Fruit fly (Drosophila melanogaster) whole organism, prepupa: ENCODE results near the gene Cyp313a3.
A peak's percentile ranks its signal among the peaks of the same experiment; 100 is the strongest.

Source experiments
- Blimp-1 ChIP-seq: fragments of 200-800 bp; sonication (Bioruptor generic); optimal IDR thresholded peaks from 3 replicates; lab custom pipeline; 2017; ENCODE audit warnings: missing biosample characterization, missing genetic modification characterization, mild to moderate bottlenecking, moderate library complexity, missing genetic modification reagents
- CG10631 ChIP-seq: fragments of 200-800 bp; sonication (Bioruptor generic); optimal IDR thresholded peaks from 2 replicates; lab custom pipeline; 2016; ENCODE audit warnings: missing biosample characterization, missing genetic modification characterization
- CG10669 ChIP-seq: fragments of 200-800 bp; sonication (Bioruptor generic); optimal IDR thresholded peaks from 3 replicates; lab custom pipeline; 2018; ENCODE audit warnings: missing biosample characterization, mild to moderate bottlenecking, missing genetic modification characterization, moderate library complexity
- CG11762 ChIP-seq: fragments of 200-800 bp; sonication (Bioruptor generic); optimal IDR thresholded peaks from 3 replicates; lab custom pipeline; 2016; ENCODE audit warnings: missing biosample characterization, missing genetic modification characterization; ENCODE audit not compliant: insufficient read depth
- CG15336 ChIP-seq: fragments of 200-800 bp; sonication (Bioruptor generic); IDR thresholded peaks from 2 replicates; pipeline ENCODE4 v1.3.6; 2022; ENCODE audit warnings: missing biosample characterization, missing genetic modification characterization
- CG1621 ChIP-seq: fragments of 200-800 bp; sonication (Bioruptor generic); optimal IDR thresholded peaks from 3 replicates; lab custom pipeline; 2018; ENCODE audit warnings: missing biosample characterization, mild to moderate bottlenecking, missing genetic modification characterization
- CG34406 ChIP-seq: fragments of 200-800 bp; sonication (Bioruptor generic); optimal IDR thresholded peaks from 3 replicates; lab custom pipeline; 2016; ENCODE audit warnings: missing biosample characterization, missing genetic modification characterization
- CG3919 ChIP-seq: fragments of 200-800 bp; sonication (Bioruptor generic); optimal IDR thresholded peaks from 3 replicates; lab custom pipeline; 2016; ENCODE audit warnings: missing biosample characterization, missing genetic modification characterization
- CG4318 ChIP-seq: fragments of 200-800 bp; sonication (Bioruptor generic); optimal IDR thresholded peaks from 3 replicates; lab custom pipeline; 2017; ENCODE audit warnings: missing biosample characterization, mild to moderate bottlenecking, missing genetic modification characterization
- CG6163 ChIP-seq: fragments of 200-800 bp; sonication (Bioruptor generic); IDR thresholded peaks from 3 replicates; pipeline ENCODE4 v1.3.6; 2022; ENCODE audit warnings: missing biosample characterization, missing genetic modification characterization
- CG6276 ChIP-seq: fragments of 200-800 bp; sonication (Bioruptor generic); optimal IDR thresholded peaks from 2 replicates; lab custom pipeline; 2017; ENCODE audit warnings: missing biosample characterization, mild to moderate bottlenecking, missing genetic modification characterization
- CG6792 ChIP-seq: fragments of 200-800 bp; sonication (Bioruptor generic); optimal IDR thresholded peaks from 3 replicates; lab custom pipeline; 2016; ENCODE audit warnings: missing biosample characterization, missing genetic modification characterization
- CG8119 ChIP-seq: fragments of 200-800 bp; sonication (Bioruptor generic); IDR thresholded peaks from 3 replicates; pipeline ENCODE4 v1.3.6; 2022; ENCODE audit warnings: missing biosample characterization, missing genetic modification characterization
- CG8319 ChIP-seq: fragments of 200-800 bp; sonication (Bioruptor generic); optimal IDR thresholded peaks from 3 replicates; lab custom pipeline; 2016; ENCODE audit warnings: missing biosample characterization, missing genetic modification characterization
- CG8632 ChIP-seq: fragments of 200-800 bp; sonication (Bioruptor generic); optimal IDR thresholded peaks from 3 replicates; lab custom pipeline; 2016; ENCODE audit warnings: missing biosample characterization, missing genetic modification characterization
- CG9139 ChIP-seq: fragments of 200-800 bp; sonication (Bioruptor generic); optimal IDR thresholded peaks from 3 replicates; lab custom pipeline; 2017; ENCODE audit warnings: missing biosample characterization, mild to moderate bottlenecking, missing genetic modification characterization
- Eip75B ChIP-seq: fragments of 200-800 bp; sonication (Bioruptor generic); optimal IDR thresholded peaks from 3 replicates; lab custom pipeline; 2016; ENCODE audit warnings: missing biosample characterization, missing genetic modification characterization
- Eip93F ChIP-seq: fragments of 200-800 bp; sonication (Bioruptor generic); optimal IDR thresholded peaks from 2 replicates; lab custom pipeline; 2016; ENCODE audit warnings: missing biosample characterization, mild to moderate bottlenecking, missing genetic modification characterization
- Ets21C ChIP-seq: fragments of 200-800 bp; sonication (Bioruptor generic); optimal IDR thresholded peaks from 3 replicates; lab custom pipeline; 2016; ENCODE audit warnings: missing biosample characterization, missing genetic modification characterization
- Lpt ChIP-seq: fragments of 200-800 bp; sonication (Bioruptor generic); optimal IDR thresholded peaks from 3 replicates; lab custom pipeline; 2016; ENCODE audit warnings: missing biosample characterization, missing genetic modification characterization
- Met ChIP-seq: fragments of 200-800 bp; sonication (Bioruptor generic); optimal IDR thresholded peaks from 3 replicates; lab custom pipeline; 2016; ENCODE audit warnings: missing biosample characterization, missing genetic modification characterization
- OdsH ChIP-seq: fragments of 200-800 bp; sonication (Bioruptor generic); optimal IDR thresholded peaks from 3 replicates; lab custom pipeline; 2016; ENCODE audit warnings: missing biosample characterization, missing genetic modification characterization
- Sox14 ChIP-seq: fragments of 200-800 bp; sonication (Bioruptor generic); optimal IDR thresholded peaks from 3 replicates; lab custom pipeline; 2016; ENCODE audit warnings: missing biosample characterization, missing genetic modification characterization
- achi ChIP-seq: fragments of 200-800 bp; sonication (Bioruptor generic); optimal IDR thresholded peaks from 3 replicates; lab custom pipeline; 2016; ENCODE audit warnings: missing biosample characterization, missing genetic modification characterization
- acj6 ChIP-seq: fragments of 200-800 bp; sonication (Bioruptor generic); optimal IDR thresholded peaks from 3 replicates; lab custom pipeline; 2016; ENCODE audit warnings: missing biosample characterization, missing genetic modification characterization
- cyc ChIP-seq: fragments of 200-800 bp; sonication (Bioruptor generic); optimal IDR thresholded peaks from 3 replicates; lab custom pipeline; 2016; ENCODE audit warnings: missing biosample characterization, missing genetic modification characterization
- eg ChIP-seq: fragments of 200-800 bp; sonication (Bioruptor generic); IDR thresholded peaks from 3 replicates; pipeline ENCODE4 v1.3.6; 2022; ENCODE audit warnings: missing biosample characterization, missing genetic modification characterization
- fd59A ChIP-seq: fragments of 200-800 bp; sonication (Bioruptor generic); optimal IDR thresholded peaks from 2 replicates; lab custom pipeline; 2017; ENCODE audit warnings: missing biosample characterization, mild to moderate bottlenecking, missing genetic modification characterization, missing genetic modification reagents
- fd85E ChIP-seq: fragments of 200-800 bp; sonication (Bioruptor generic); optimal IDR thresholded peaks from 3 replicates; lab custom pipeline; 2016; ENCODE audit warnings: missing biosample characterization, missing genetic modification characterization
- fkh ChIP-seq: fragments of 200-800 bp; sonication (Bioruptor generic); optimal IDR thresholded peaks from 3 replicates; lab custom pipeline; 2017; ENCODE audit warnings: missing biosample characterization, mild to moderate bottlenecking, missing genetic modification characterization, moderate library complexity
- net ChIP-seq: fragments of 200-800 bp; sonication (Bioruptor generic); optimal IDR thresholded peaks from 3 replicates; lab custom pipeline; 2016; ENCODE audit warnings: missing biosample characterization, missing genetic modification characterization
- salr ChIP-seq, 2 experiments: fragments of 200-800 bp; sonication (Bioruptor generic); optimal IDR thresholded peaks; 3 replicates each; lab custom pipeline; 2016 to 2018; ENCODE audit warnings: missing biosample characterization in 2 of 2, missing genetic modification characterization in 2 of 2, mild to moderate bottlenecking in 1 of 2
- spab ChIP-seq: fragments of 200-800 bp; sonication (Bioruptor generic); optimal IDR thresholded peaks from 2 replicates; lab custom pipeline; 2017; ENCODE audit warnings: missing biosample characterization, mild to moderate bottlenecking, missing genetic modification characterization, missing genetic modification reagents
- ss ChIP-seq, 2 experiments: fragments of 200-800 bp; sonication (Bioruptor generic); optimal IDR thresholded peaks; 2 replicates in 1 of 2; 3 replicates in 1 of 2; lab custom pipeline; 2017 to 2018; ENCODE audit warnings: mild to moderate bottlenecking in 2 of 2, missing biosample characterization in 2 of 2, missing genetic modification characterization in 2 of 2, moderate library complexity in 1 of 2
- svp ChIP-seq: fragments of 200-800 bp; sonication (Bioruptor generic); peaks from one replicate; lab custom pipeline; 2016; ENCODE audit warnings: missing biosample characterization, missing genetic modification characterization
- topi ChIP-seq: fragments of 200-800 bp; sonication (Bioruptor generic); optimal IDR thresholded peaks from 3 replicates; lab custom pipeline; 2016; ENCODE audit warnings: missing biosample characterization, missing genetic modification characterization

The Cyp313a3 gene

DNA sequence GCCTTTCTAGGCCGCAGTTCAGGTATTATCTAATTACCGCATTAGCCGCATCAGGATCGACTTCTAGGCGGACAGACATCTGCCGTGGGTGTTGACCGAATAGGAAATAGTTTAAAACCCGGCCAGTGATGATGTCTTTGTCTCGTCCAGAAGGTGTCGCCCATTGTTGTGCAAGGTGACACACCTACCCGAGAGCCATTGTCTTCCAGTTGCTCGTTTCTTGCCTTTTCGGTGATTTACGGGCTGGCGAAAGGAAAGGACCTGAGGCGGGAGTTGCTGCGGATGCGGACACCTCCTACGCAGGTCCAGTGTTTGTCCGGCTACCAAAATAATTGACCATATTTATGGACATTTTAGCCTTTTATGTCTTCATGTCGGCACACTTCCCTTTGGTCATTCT is 9.2 kb upstream of the Cyp313a3 start:
- TF ChIP-seq Eip75B (GFP tag; lab: Kevin White, UChicago) (no peak), OdsH (no peak), achi (GFP tag; lab: Kevin White, UChicago) (no peak), CG8632 (GFP tag; lab: Kevin White, UChicago) (no peak), Ets21C (no peak), CG34406 (GFP tag; lab: Kevin White, UChicago) (no peak), CG15336 (GFP tag; lab: Robert Waterston, UW) (no peak), CG6276 (GFP tag; lab: Kevin White, UChicago) (no peak), Eip93F (GFP tag; lab: Kevin White, UChicago) (no peak), CG8319 (GFP tag; lab: Kevin White, UChicago) (no peak), CG6163 (GFP tag; lab: Robert Waterston, UW) (no peak), CG10669 (GFP tag; lab: Kevin White, UChicago) (no peak), ss (GFP tag; optimal IDR thresholded peaks at IDR 0.05; lab: Kevin White, UChicago) (no peak), fd59A (GFP tag; lab: Kevin White, UChicago) (no peak)

DNA sequence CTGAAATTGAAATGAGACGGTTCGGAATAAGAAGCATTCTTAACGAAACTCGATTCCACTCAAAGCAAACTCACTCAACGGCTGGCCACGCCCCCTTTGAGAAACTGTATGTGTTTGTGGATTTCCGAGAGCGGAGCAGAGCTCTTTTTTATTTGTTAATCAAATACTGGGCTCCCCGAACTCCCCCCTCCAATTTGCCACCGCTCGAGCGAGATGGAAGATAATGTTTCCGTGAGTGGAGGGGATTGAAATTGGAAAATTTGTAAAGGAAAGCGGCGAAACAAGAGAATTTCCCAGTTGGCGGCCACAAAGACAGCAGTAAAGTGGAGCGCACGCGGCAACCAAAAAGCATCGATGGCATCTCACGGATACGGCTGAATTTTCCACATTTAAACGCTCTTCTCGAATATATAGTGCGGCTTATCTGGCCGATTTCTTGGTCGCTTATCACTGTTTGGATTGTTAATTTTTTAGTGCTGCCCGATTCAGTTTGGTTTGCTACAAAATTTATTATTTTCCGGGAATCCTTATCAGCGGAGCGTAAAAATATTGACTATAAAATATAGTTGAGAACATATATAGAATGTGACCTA is 5.5 kb upstream of the Cyp313a3 start:
- no peak for TF ChIP-seq CG11762 (GFP tag; lab: Kevin White, UChicago)
- TF ChIP-seq fd85E (GFP tag; lab: Kevin White, UChicago), result no peak
- TF ChIP-seq Eip75B (GFP tag; lab: Kevin White, UChicago), result no peak
- no peak for TF ChIP-seq CG4318
- peak; percentile 14 for TF ChIP-seq CG3919 (GFP tag; lab: Kevin White, UChicago)
- peak; percentile 51; the same call in 1 of the 3 replicates for TF ChIP-seq eg (GFP tag; lab: Robert Waterston, UW)
- TF ChIP-seq Sox14 (GFP tag; lab: Kevin White, UChicago), result no peak
- TF ChIP-seq spab (GFP tag; lab: Kevin White, UChicago), result no peak
- no peak for TF ChIP-seq CG9139 (GFP tag; lab: Kevin White, UChicago)
- peak; percentile 27 for TF ChIP-seq CG6276 (GFP tag; lab: Kevin White, UChicago)
- TF ChIP-seq salr (GFP tag; optimal IDR thresholded peaks at IDR 0.05; lab: Kevin White, UChicago), result no peak
- TF ChIP-seq cyc, result no peak
- no peak for TF ChIP-seq CG15336 (GFP tag; lab: Robert Waterston, UW)
- TF ChIP-seq Eip93F (GFP tag; lab: Kevin White, UChicago), result no peak
- no peak for TF ChIP-seq CG1621 (tag; lab: Kevin White, UChicago)
- peak; percentile 15 for TF ChIP-seq net
- peak; percentile 99 for TF ChIP-seq svp (GFP tag; lab: Kevin White, UChicago)
- peak; percentile 78 for TF ChIP-seq fkh (GFP tag; lab: Kevin White, UChicago)
- peak; percentile 4 for TF ChIP-seq topi

DNA sequence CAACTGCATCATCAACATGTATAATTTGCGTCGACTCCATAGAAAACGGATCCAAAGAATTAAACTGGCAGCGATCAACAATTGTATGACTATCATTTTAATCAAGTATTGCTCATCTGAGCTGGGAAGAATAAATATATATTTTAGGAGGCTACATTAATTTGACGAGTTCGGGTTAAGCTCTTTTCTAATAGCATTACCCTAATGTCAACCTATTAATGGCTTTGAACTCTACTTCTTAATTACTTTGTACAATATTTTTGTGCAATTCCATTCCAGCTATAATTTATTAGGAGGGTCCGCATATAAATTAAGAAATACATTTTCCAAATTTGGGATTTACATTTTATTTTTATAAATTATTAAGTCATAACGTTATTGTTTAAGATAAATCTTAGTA is 2.3 kb downstream of the Cyp313a3 start, which contains the start of gene Cyp313a2:
Cyp313a2 (minus strand) TSS at position 101 of the 400 bp plus-strand sequence.
- no peak for TF ChIP-seq CG9139 (GFP tag; lab: Kevin White, UChicago)

DNA sequence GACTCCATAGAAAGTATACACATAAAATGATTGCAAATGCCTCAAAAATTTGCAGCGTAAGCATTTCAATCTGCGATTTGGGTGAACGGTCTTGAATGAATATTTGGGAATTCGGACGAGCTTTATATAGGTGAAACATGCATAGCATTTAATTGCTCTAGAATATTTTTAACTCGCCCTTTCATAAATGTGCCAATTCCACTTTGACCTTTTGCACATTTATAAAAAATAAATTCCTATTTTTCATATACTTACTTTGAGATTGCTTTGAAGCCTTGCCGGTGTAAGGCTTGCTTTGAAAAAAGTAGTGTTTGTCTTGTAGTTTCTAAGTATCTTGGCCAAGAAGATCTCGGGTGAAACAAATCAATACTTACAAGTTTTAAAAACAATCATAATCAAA is 4.5 kb downstream of the Cyp313a3 start, which contains the start of gene Cyp313a5:
Cyp313a5 (minus strand) TSS at position 101 of the 400 bp plus-strand sequence.
- no peak for TF ChIP-seq acj6
- TF ChIP-seq cyc, result no peak
- TF ChIP-seq CG6792 (GFP tag; lab: Kevin White, UChicago), result no peak
- no peak for TF ChIP-seq CG10631 (GFP tag; lab: Kevin White, UChicago)
- TF ChIP-seq fd85E (GFP tag; lab: Kevin White, UChicago), result no peak
- TF ChIP-seq CG8632 (GFP tag; lab: Kevin White, UChicago), result no peak
- TF ChIP-seq salr (GFP tag; optimal IDR thresholded peaks at IDR 0.05; lab: Kevin White, UChicago), result no peak
- TF ChIP-seq CG4318, result no peak
- TF ChIP-seq CG15336 (GFP tag; lab: Robert Waterston, UW), result no peak
- TF ChIP-seq CG34406 (GFP tag; lab: Kevin White, UChicago), result no peak
- TF ChIP-seq CG8119, result no peak
- TF ChIP-seq Lpt, result no peak
- TF ChIP-seq Blimp-1 (GFP tag; lab: Kevin White, UChicago), result no peak
- TF ChIP-seq Met (GFP tag; lab: Kevin White, UChicago), result no peak
